Worm (Caenorhabditis elegans) whole organism, L4 larva: ENCODE data around the gene F09E10.1.

Experiments used
- F10B5.3 ChIP-seq: sonication (generic microtip); optimal IDR thresholded peaks from 2 replicates; lab custom pipeline; 2016; ENCODE audit warnings: mild to moderate bottlenecking, missing genetic modification characterization, missing compliant biosample characterization
- F37D6.2 ChIP-seq: sonication (generic microtip); optimal IDR thresholded peaks from 2 replicates; lab custom pipeline; 2016; ENCODE audit warnings: mild to moderate bottlenecking, missing genetic modification characterization, missing compliant biosample characterization
- ama-1 ChIP-seq: fragments of 150-350 bp; optimal IDR thresholded peaks from 2 replicates; lab custom pipeline; 2014; ENCODE audit warnings: inconsistent platforms, mixed read lengths
- attf-4 ChIP-seq: sonication (generic microtip); optimal IDR thresholded peaks from 3 replicates; lab custom pipeline; 2017; ENCODE audit warnings: missing biosample characterization, missing genetic modification characterization
- ceh-28 ChIP-seq: fragments of 150-350 bp; optimal IDR thresholded peaks from 2 replicates; lab custom pipeline; 2014; ENCODE audit warnings: missing biosample characterization, missing genetic modification reagents, missing genetic modification characterization
- ceh-32 ChIP-seq: sonication (generic microtip); optimal IDR thresholded peaks from 2 replicates; lab custom pipeline; 2016; ENCODE audit warnings: mild to moderate bottlenecking, missing genetic modification characterization, missing compliant biosample characterization; ENCODE audit not compliant: poor library complexity
- ceh-44 ChIP-seq: fragments of 200-800 bp; sonication (Bioruptor generic); IDR thresholded peaks from 2 replicates; pipeline ENCODE4 v1.3.6; 2022; ENCODE audit warnings: missing genetic modification reagents, missing genetic modification characterization, missing compliant biosample characterization
- daf-16 ChIP-seq, 3 experiments: sonication (generic microtip); optimal IDR thresholded peaks; 2 replicates each; lab custom pipeline; 2016 to 2017; ENCODE audit warnings: missing genetic modification characterization in 3 of 3, missing genetic modification reagents in 3 of 3, mild to moderate bottlenecking in 2 of 3, missing compliant biosample characterization in 2 of 3, missing biosample characterization in 1 of 3, moderate library complexity in 1 of 3
- dmd-6 ChIP-seq: fragments of 200-800 bp; sonication (Bioruptor generic); IDR thresholded peaks from 2 replicates; pipeline ENCODE4 v1.3.6; 2022; ENCODE audit warnings: missing genetic modification reagents, missing genetic modification characterization, missing compliant biosample characterization
- dmd-9 ChIP-seq: fragments of 200-800 bp; sonication (Bioruptor generic); IDR thresholded peaks from 2 replicates; pipeline ENCODE4 v1.3.6; 2022; ENCODE audit warnings: missing genetic modification reagents, missing genetic modification characterization, missing compliant biosample characterization
- dve-1 ChIP-seq: sonication (generic microtip); optimal IDR thresholded peaks from 2 replicates; lab custom pipeline; 2017; ENCODE audit warnings: antibody characterized with exemption, mild to moderate bottlenecking, missing genetic modification characterization, missing compliant biosample characterization; ENCODE audit not compliant: insufficient read depth
- hlh-11 ChIP-seq: fragments of 200-800 bp; sonication (Bioruptor generic); optimal IDR thresholded peaks from 2 replicates; lab custom pipeline; 2018; ENCODE audit warnings: mild to moderate bottlenecking, missing genetic modification characterization, missing compliant biosample characterization
- hlh-30 ChIP-seq: sonication (generic microtip); optimal IDR thresholded peaks from 2 replicates; lab custom pipeline; 2017; ENCODE audit warnings: antibody characterized with exemption, mild to moderate bottlenecking, missing genetic modification characterization, missing compliant biosample characterization; ENCODE audit not compliant: insufficient read depth
- hmg-1.1 ChIP-seq: fragments of 200-800 bp; sonication (Bioruptor generic); IDR thresholded peaks from 2 replicates; pipeline ENCODE4 v1.3.6; 2022; ENCODE audit warnings: missing genetic modification reagents, missing genetic modification characterization, missing compliant biosample characterization
- jun-1 ChIP-seq: fragments of 150-350 bp; optimal IDR thresholded peaks from 2 replicates; lab custom pipeline; 2014; ENCODE audit warnings: missing biosample characterization, missing genetic modification reagents, missing genetic modification characterization
- lin-13 ChIP-seq: fragments of 150-350 bp; optimal IDR thresholded peaks from 2 replicates; lab custom pipeline; 2014; ENCODE audit warnings: missing biosample characterization, missing genetic modification reagents, missing genetic modification characterization
- lin-29 ChIP-seq: fragments of 200-800 bp; sonication (Bioruptor generic); IDR thresholded peaks from 2 replicates; pipeline ENCODE4 v1.3.6; 2022; ENCODE audit warnings: missing genetic modification reagents, missing genetic modification characterization, missing compliant biosample characterization
- lin-39 ChIP-seq: fragments of 150-350 bp; optimal IDR thresholded peaks from 2 replicates; lab custom pipeline; 2014; ENCODE audit warnings: missing biosample characterization, missing genetic modification reagents, missing genetic modification characterization
- lsy-2 ChIP-seq, 2 experiments: fragments of 150-350 bp in 1 of 2; sonication (generic microtip) in 1 of 2; optimal IDR thresholded peaks; 2 replicates each; lab custom pipeline; 2014 to 2017; ENCODE audit warnings: missing biosample characterization in 2 of 2, missing genetic modification characterization in 2 of 2
- mdl-1 ChIP-seq, 2 experiments: fragments of 150-350 bp in 1 of 2; sonication (generic microtip) in 1 of 2; optimal IDR thresholded peaks; 2 replicates each; lab custom pipeline; 2014 to 2017; ENCODE audit warnings: missing biosample characterization in 2 of 2, missing genetic modification characterization in 2 of 2
- mdt-29 ChIP-seq: fragments of 200-800 bp; sonication (Bioruptor generic); IDR thresholded peaks from 2 replicates; pipeline ENCODE4 v1.3.6; 2022; ENCODE audit warnings: missing genetic modification reagents, missing genetic modification characterization, missing compliant biosample characterization
- mep-1 ChIP-seq: fragments of 150-350 bp; sonication (generic microtip); optimal IDR thresholded peaks from 3 replicates; lab custom pipeline; 2014; ENCODE audit warnings: missing biosample characterization, missing genetic modification characterization
- mes-2 ChIP-seq: sonication (generic microtip); optimal IDR thresholded peaks from 2 replicates; lab custom pipeline; 2016; ENCODE audit warnings: missing genotype, mild to moderate bottlenecking, missing genetic modification characterization, missing compliant biosample characterization; ENCODE audit not compliant: poor library complexity, severe bottlenecking
- mxl-3 ChIP-seq: fragments of 200-800 bp; sonication (Bioruptor generic); optimal IDR thresholded peaks from 2 replicates; lab custom pipeline; 2018; ENCODE audit warnings: mild to moderate bottlenecking, missing genetic modification characterization, missing compliant biosample characterization
- nhr-10 ChIP-seq: fragments of 150-350 bp; optimal IDR thresholded peaks from 2 replicates; lab custom pipeline; 2014; ENCODE audit warnings: missing biosample characterization, missing genetic modification characterization
- nhr-102 ChIP-seq: sonication (generic microtip); optimal IDR thresholded peaks from 2 replicates; lab custom pipeline; 2016; ENCODE audit warnings: mild to moderate bottlenecking, missing genetic modification characterization, moderate library complexity, missing compliant biosample characterization
- nhr-28 ChIP-seq: fragments of 150-350 bp; optimal IDR thresholded peaks from 2 replicates; lab custom pipeline; 2014; ENCODE audit warnings: missing biosample characterization, missing genetic modification characterization
- nhr-76 ChIP-seq: fragments of 150-350 bp; optimal IDR thresholded peaks from 2 replicates; lab custom pipeline; 2014; ENCODE audit warnings: missing biosample characterization, missing genetic modification characterization
- nhr-77 ChIP-seq: fragments of 150-350 bp; optimal IDR thresholded peaks from 2 replicates; lab custom pipeline; 2014; ENCODE audit warnings: missing biosample characterization, missing genetic modification characterization
- pha-4 ChIP-seq, 2 experiments: fragments of 150-350 bp in 1 of 2; fragments of 200-800 bp in 1 of 2; sonication (Bioruptor generic) in 1 of 2; IDR thresholded peaks in 1 of 2; optimal IDR thresholded peaks in 1 of 2; 2 replicates each; pipeline versions ENCODE4 v1.3.6 to Lab custom; 2014 to 2022; ENCODE audit warnings: missing genetic modification characterization in 2 of 2, missing genetic modification reagents in 2 of 2, missing biosample characterization in 1 of 2, missing compliant biosample characterization in 1 of 2
- php-3 ChIP-seq: fragments of 200-800 bp; sonication (Bioruptor generic); IDR thresholded peaks from 2 replicates; pipeline ENCODE4 v1.3.6; 2022; ENCODE audit warnings: missing genetic modification reagents, missing genetic modification characterization, missing compliant biosample characterization
- pqm-1 ChIP-seq: sonication (generic microtip); optimal IDR thresholded peaks from 2 replicates; lab custom pipeline; 2017; ENCODE audit warnings: missing biosample characterization, missing genetic modification characterization
- snpc-4 ChIP-seq: fragments of 150-350 bp; optimal IDR thresholded peaks from 2 replicates; lab custom pipeline; 2014; ENCODE audit warnings: missing biosample characterization, missing genetic modification characterization
- spr-3 ChIP-seq: fragments of 200-800 bp; sonication (Bioruptor generic); optimal IDR thresholded peaks from 2 replicates; lab custom pipeline; 2018; ENCODE audit warnings: mild to moderate bottlenecking, missing genetic modification characterization, missing compliant biosample characterization
- unc-39 ChIP-seq: sonication (generic microtip); optimal IDR thresholded peaks from 2 replicates; lab custom pipeline; 2017; ENCODE audit warnings: missing biosample characterization, missing genetic modification characterization
- unc-62 ChIP-seq, 3 experiments: fragments of 150-350 bp in 1 of 3; sonication (generic microtip); optimal IDR thresholded peaks in 2 of 3; peaks in 1 of 3; 1 replicate in 1 of 3; 2 replicates in 2 of 3; lab custom pipeline; 2014 to 2017; ENCODE audit warnings: missing biosample characterization in 3 of 3, missing genetic modification characterization in 3 of 3, missing genetic modification reagents in 3 of 3, missing genotype in 1 of 3
- zag-1 ChIP-seq: fragments of 150-350 bp; optimal IDR thresholded peaks from 2 replicates; lab custom pipeline; 2014; ENCODE audit warnings: missing biosample characterization, missing genetic modification characterization

Gene F09E10.1

DNA sequence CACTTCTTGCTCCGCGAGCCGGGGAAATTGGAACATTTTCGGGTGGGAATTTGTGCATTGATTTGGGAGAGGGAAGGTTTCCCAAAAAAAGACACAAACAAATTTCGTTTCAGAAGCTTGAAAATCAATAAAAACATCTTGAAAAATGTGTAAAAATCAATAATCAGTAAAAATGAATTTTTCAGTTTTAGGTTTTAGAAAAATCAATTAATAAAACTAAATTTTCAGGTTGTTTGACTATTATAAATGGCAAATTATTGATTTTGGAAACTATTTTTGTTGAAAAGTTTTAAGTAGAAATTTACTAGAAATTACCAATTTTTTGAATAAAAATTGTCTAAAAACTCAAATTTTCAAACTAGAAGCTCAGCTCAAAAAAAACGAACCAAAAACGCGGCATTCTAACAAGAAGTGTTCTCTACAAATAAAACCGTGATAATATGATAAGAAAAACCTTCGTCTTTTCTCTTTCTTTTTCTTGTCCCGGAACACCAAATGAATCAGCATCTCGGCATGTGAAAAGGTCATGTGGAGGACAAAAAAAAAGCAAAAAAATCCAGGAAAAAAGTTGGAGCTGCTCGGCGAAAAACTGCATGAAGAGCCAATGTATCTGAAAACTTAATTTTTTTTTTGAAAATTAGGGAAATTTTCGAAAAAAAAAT, 23.1 kb downstream of the F09E10.1 start:
- TF ChIP-seq snpc-4 (tag; lab: Kevin White, UChicago) (no peak), hlh-30 (tag; lab: Kevin White, UChicago) (peak; percentile 78), mes-2 (no peak), nhr-10 (tag; lab: Kevin White, UChicago) (no peak), dmd-9 (GFP tag; lab: Robert Waterston, UW) (no peak), lin-39 (tag; lab: Kevin White, UChicago) (no peak), nhr-28 (peak; percentile 51), php-3 (GFP tag; lab: Robert Waterston, UW) (no peak), nhr-102 (no peak), F37D6.2 (tag; lab: Kevin White, UChicago) (no peak), attf-4 (no peak), lin-13 (GFP tag; lab: Kevin White, UChicago) (no peak), unc-39 (tag; lab: Kevin White, UChicago) (no peak), pqm-1 (tag; lab: Kevin White, UChicago) (peak; percentile 2), ceh-28 (peak; percentile 48), spr-3 (GFP tag; lab: Kevin White, UChicago) (no peak), ama-1 (lab: Kevin White, UChicago) (no peak), unc-62 (GFP tag; optimal IDR thresholded peaks at IDR 0.05 in 1 of 2; lab: Kevin White, UChicago) (peak in 1 of 2 experiments; percentile 86), unc-62 (tag; optimal IDR thresholded peaks at IDR 0.05; lab: Kevin White, UChicago) (no peak), F10B5.3 (tag; lab: Kevin White, UChicago) (no peak)

DNA sequence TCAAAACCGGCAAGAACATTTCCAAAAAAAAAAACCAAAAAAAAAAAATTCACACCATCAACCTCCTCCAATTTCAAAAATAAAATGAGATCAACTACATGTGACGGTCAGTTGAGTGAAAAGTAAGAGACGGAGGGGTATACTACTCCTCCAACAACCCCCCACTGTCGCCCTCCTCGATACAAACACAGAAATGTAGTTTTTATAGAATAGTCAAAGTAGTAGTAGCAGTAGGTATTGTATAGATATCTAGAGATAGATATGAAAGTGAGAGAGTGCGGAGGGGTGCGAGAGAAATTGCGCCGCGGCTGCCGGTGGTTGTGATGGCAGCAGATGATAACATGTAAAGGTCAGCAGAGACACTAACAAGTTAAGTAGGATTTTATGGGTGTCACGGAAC, 24.7 kb downstream of the F09E10.1 start:
- TF ChIP-seq pha-4 (GFP tag; IDR thresholded peaks at IDR 0.05; lab: Robert Waterston, UW) (no peak), pha-4 (tag; optimal IDR thresholded peaks at IDR 0.05; lab: Kevin White, UChicago) (no peak), lin-29 (GFP tag; lab: Robert Waterston, UW) (no peak), ceh-44 (no peak), mep-1 (tag; lab: Kevin White, UChicago) (peak; percentile 7), nhr-28 (peak; percentile 87), nhr-76 (tag; lab: Kevin White, UChicago) (no peak), hmg-1.1 (0 out of 2 replicates have a peak, but pooled peaks have one; percentile 22), mdt-29 (no peak), hlh-30 (tag; lab: Kevin White, UChicago) (peak; percentile 75), mxl-3 (peak; percentile 6), jun-1 (tag; lab: Kevin White, UChicago) (no peak), php-3 (GFP tag; lab: Robert Waterston, UW) (0 out of 2 replicates have a peak, but pooled peaks have one; percentile 10), dmd-6 (no peak), ceh-32 (tag; lab: Kevin White, UChicago) (no peak), mdl-1 (tag; optimal IDR thresholded peaks at IDR 0.05; lab: Kevin White, UChicago) (peak in 1 of 2 experiments; percentile 35), daf-16 (GFP tag; optimal IDR thresholded peaks at IDR 0.05; lab: Kevin White, UChicago) (no peak), daf-16 (tag; optimal IDR thresholded peaks at IDR 0.05; lab: Kevin White, UChicago) (peak; percentile 34), zag-1 (tag; lab: Kevin White, UChicago) (no peak), lsy-2 (tag; optimal IDR thresholded peaks at IDR 0.05; lab: Kevin White, UChicago) (peak in 1 of 2 experiments; percentile 7), hlh-11 (tag; lab: Kevin White, UChicago) (peak; percentile 39), dve-1 (tag; lab: Kevin White, UChicago) (peak; percentile 79), nhr-77 (tag; lab: Kevin White, UChicago) (peak; percentile 19)
